Fruit fly (Drosophila melanogaster) whole organism, embryonic: ENCODE data around the gene spz3.

Experiments
- Adf1 ChIP-seq: fragments of 200-800 bp; sonication (Bioruptor generic); IDR thresholded peaks from 2 replicates; pipeline ENCODE4 v1.3.6; 2022; ENCODE audit warnings: missing biosample characterization, missing genetic modification characterization
- C15 ChIP-seq: fragments of 200-800 bp; sonication (Bioruptor generic); IDR thresholded peaks from 3 replicates; pipeline ENCODE4 v1.3.6; 2022; ENCODE audit warnings: missing biosample characterization, missing genetic modification characterization
- CG1233 ChIP-seq: fragments of 200-800 bp; sonication (Bioruptor generic); optimal IDR thresholded peaks from 4 replicates; lab custom pipeline; 2018; ENCODE audit warnings: missing biosample characterization, mild to moderate bottlenecking, missing genetic modification characterization
- CG12659 ChIP-seq: fragments of 200-800 bp; sonication (Bioruptor generic); optimal IDR thresholded peaks from 3 replicates; lab custom pipeline; 2017; ENCODE audit warnings: mild to moderate bottlenecking, missing biosample characterization, missing genetic modification reagents, missing genetic modification characterization
- CG12942 ChIP-seq: fragments of 200-800 bp; sonication (Bioruptor generic); optimal IDR thresholded peaks from 3 replicates; lab custom pipeline; 2016; ENCODE audit warnings: missing biosample characterization, missing genetic modification characterization
- CG15011 ChIP-seq: fragments of 200-800 bp; sonication (Bioruptor generic); optimal IDR thresholded peaks from 3 replicates; lab custom pipeline; 2018; ENCODE audit warnings: missing biosample characterization, mild to moderate bottlenecking, missing genetic modification characterization
- CG15601 ChIP-seq: fragments of 200-800 bp; sonication (Bioruptor generic); optimal IDR thresholded peaks from 3 replicates; lab custom pipeline; 2019; ENCODE audit warnings: missing biosample characterization, mild to moderate bottlenecking, missing genetic modification characterization, moderate library complexity
- CG1603 ChIP-seq: fragments of 200-800 bp; sonication (Bioruptor generic); optimal IDR thresholded peaks from 2 replicates; lab custom pipeline; 2019; ENCODE audit warnings: missing biosample characterization, mild to moderate bottlenecking, missing genetic modification characterization, moderate library complexity
- CG16815 ChIP-seq: fragments of 200-800 bp; sonication (Bioruptor generic); optimal IDR thresholded peaks from 3 replicates; lab custom pipeline; 2017; ENCODE audit warnings: missing biosample characterization, mild to moderate bottlenecking, missing genetic modification characterization
- CG17568 ChIP-seq: fragments of 200-800 bp; sonication (Bioruptor generic); optimal IDR thresholded peaks from 2 replicates; lab custom pipeline; 2018; ENCODE audit warnings: missing biosample characterization, mild to moderate bottlenecking, missing genetic modification characterization, moderate library complexity
- CG17612 ChIP-seq: fragments of 200-800 bp; sonication (Bioruptor generic); IDR thresholded peaks from 2 replicates; pipeline ENCODE4 v1.3.6; 2022; ENCODE audit warnings: missing biosample characterization, missing genetic modification characterization
- CG17912 ChIP-seq: fragments of 200-800 bp; sonication (Bioruptor generic); optimal IDR thresholded peaks from 2 replicates; lab custom pipeline; 2018; ENCODE audit warnings: missing biosample characterization, mild to moderate bottlenecking, missing genetic modification characterization
- CG18011 ChIP-seq: fragments of 200-800 bp; sonication (Bioruptor generic); optimal IDR thresholded peaks from 2 replicates; lab custom pipeline; 2017; ENCODE audit warnings: missing biosample characterization, missing genetic modification characterization, mild to moderate bottlenecking, moderate library complexity, missing genotype
- CG18619 ChIP-seq: fragments of 200-800 bp; sonication (Bioruptor generic); optimal IDR thresholded peaks from 3 replicates; lab custom pipeline; 2017; ENCODE audit warnings: missing biosample characterization, mild to moderate bottlenecking, missing genetic modification characterization
- CG2889 ChIP-seq: fragments of 200-800 bp; sonication (Bioruptor generic); IDR thresholded peaks from 3 replicates; pipeline ENCODE4 v1.3.6; 2022; ENCODE audit warnings: missing biosample characterization, missing genetic modification characterization
- CG30020 ChIP-seq: fragments of 200-800 bp; optimal IDR thresholded peaks from 2 replicates; lab custom pipeline; 2019; ENCODE audit warnings: missing biosample characterization, mild to moderate bottlenecking, missing genetic modification characterization, moderate library complexity
- CG3065 ChIP-seq: fragments of 200-800 bp; sonication (Bioruptor generic); optimal IDR thresholded peaks from 2 replicates; lab custom pipeline; 2016; ENCODE audit warnings: missing biosample characterization, missing genetic modification characterization
- CG3163 ChIP-seq: fragments of 200-800 bp; sonication (Bioruptor generic); optimal IDR thresholded peaks from 3 replicates; lab custom pipeline; 2016; ENCODE audit warnings: missing biosample characterization, missing genetic modification characterization
- CG3281 ChIP-seq: fragments of 200-800 bp; sonication (Bioruptor generic); optimal IDR thresholded peaks from 3 replicates; lab custom pipeline; 2017; ENCODE audit warnings: missing biosample characterization, mild to moderate bottlenecking, missing genetic modification characterization
- CG3847 ChIP-seq: fragments of 200-800 bp; sonication (Bioruptor generic); IDR thresholded peaks from 2 replicates; pipeline ENCODE4 v1.3.6; 2022; ENCODE audit warnings: missing biosample characterization, missing genetic modification characterization
- CG4820 ChIP-seq: fragments of 200-800 bp; sonication (Bioruptor generic); optimal IDR thresholded peaks from 3 replicates; lab custom pipeline; 2016; ENCODE audit warnings: missing biosample characterization, missing genetic modification characterization
- CG7745 ChIP-seq: fragments of 200-800 bp; sonication (Bioruptor generic); optimal IDR thresholded peaks from 2 replicates; lab custom pipeline; 2018; ENCODE audit warnings: missing biosample characterization, mild to moderate bottlenecking, missing genetic modification characterization, moderate library complexity
- CG7786 ChIP-seq: fragments of 200-800 bp; sonication (Bioruptor generic); optimal IDR thresholded peaks from 2 replicates; lab custom pipeline; 2016; ENCODE audit warnings: missing biosample characterization, missing genetic modification characterization
- CG7963 ChIP-seq: fragments of 200-800 bp; sonication (Bioruptor generic); IDR thresholded peaks from 3 replicates; pipeline ENCODE4 v1.3.6; 2022; ENCODE audit warnings: missing biosample characterization, missing genetic modification characterization; ENCODE audit not compliant: partially characterized antibody
- CG8478 ChIP-seq: fragments of >200 bp; optimal IDR thresholded peaks from 2 replicates; lab custom pipeline; 2018
- CG9609 ChIP-seq: fragments of 200-800 bp; sonication (Bioruptor generic); optimal IDR thresholded peaks from 3 replicates; lab custom pipeline; 2016; ENCODE audit warnings: missing biosample characterization, missing genetic modification characterization
- Dfd ChIP-seq, 2 experiments: fragments of >200 bp; optimal IDR thresholded peaks; 2 replicates each; lab custom pipeline; 2017; ENCODE audit warnings: missing biosample characterization in 2 of 2, missing genetic modification characterization in 2 of 2
- Eip74EF ChIP-seq, 2 experiments: fragments of 200-800 bp in 1 of 2; fragments of >200 bp in 1 of 2; sonication (Bioruptor generic) in 1 of 2; optimal IDR thresholded peaks; 2 replicates each; lab custom pipeline; 2017 to 2019; ENCODE audit warnings: missing biosample characterization in 2 of 2, missing genetic modification characterization in 2 of 2, mild to moderate bottlenecking in 1 of 2, moderate library complexity in 1 of 2
- Gsc ChIP-seq: fragments of 200-800 bp; sonication (Bioruptor generic); IDR thresholded peaks from 2 replicates; pipeline ENCODE4 v1.3.6; 2022; ENCODE audit warnings: missing biosample characterization, missing genetic modification characterization
- Kr ChIP-seq: fragments of 200-800 bp; sonication (Bioruptor generic); optimal IDR thresholded peaks from 2 replicates; lab custom pipeline; 2017; ENCODE audit warnings: missing biosample characterization, mild to moderate bottlenecking, missing genetic modification characterization
- Usf ChIP-seq: fragments of 200-800 bp; sonication (Bioruptor generic); optimal IDR thresholded peaks from 2 replicates; lab custom pipeline; 2017; ENCODE audit warnings: missing genotype, missing biosample characterization, missing genetic modification characterization
- ara ChIP-seq: fragments of 200-800 bp; sonication (Bioruptor generic); IDR thresholded peaks from 2 replicates; pipeline ENCODE4 v1.3.6; 2022; ENCODE audit warnings: missing biosample characterization, missing genetic modification characterization
- bab2 ChIP-seq: fragments of 200-800 bp; sonication (Bioruptor generic); optimal IDR thresholded peaks from 2 replicates; lab custom pipeline; 2016; ENCODE audit warnings: missing biosample characterization, missing genetic modification characterization
- bcd ChIP-seq: fragments of 200-800 bp; sonication (Bioruptor generic); optimal IDR thresholded peaks from 2 replicates; lab custom pipeline; 2017; ENCODE audit warnings: missing biosample characterization, mild to moderate bottlenecking, missing genetic modification characterization
- cas ChIP-seq: fragments of 200-800 bp; sonication (Bioruptor generic); IDR thresholded peaks from 2 replicates; pipeline ENCODE4 v1.3.6; 2022; ENCODE audit warnings: missing biosample characterization, missing genetic modification characterization
- dan ChIP-seq: fragments of 200-800 bp; sonication (Bioruptor generic); IDR thresholded peaks from 2 replicates; pipeline ENCODE4 v1.3.6; 2022; ENCODE audit warnings: missing biosample characterization, missing genetic modification characterization
- dm ChIP-seq: fragments of 200-800 bp; sonication (Bioruptor generic); optimal IDR thresholded peaks from 3 replicates; lab custom pipeline; 2016; ENCODE audit warnings: missing biosample characterization, missing genetic modification characterization
- gce ChIP-seq: fragments of 200-800 bp; sonication (Bioruptor generic); IDR thresholded peaks from 3 replicates; pipeline ENCODE4 v1.3.6; 2022; ENCODE audit warnings: missing biosample characterization, missing genetic modification characterization
- grau ChIP-seq: fragments of 200-800 bp; optimal IDR thresholded peaks from 3 replicates; lab custom pipeline; 2019; ENCODE audit warnings: missing biosample characterization, mild to moderate bottlenecking, missing genetic modification characterization, moderate library complexity
- grn ChIP-seq: fragments of 200-800 bp; sonication (Bioruptor generic); optimal IDR thresholded peaks from 3 replicates; lab custom pipeline; 2017; ENCODE audit warnings: missing biosample characterization, missing genetic modification characterization
- gro ChIP-seq: fragments of 200-800 bp; sonication (Bioruptor generic); optimal IDR thresholded peaks from 2 replicates; lab custom pipeline; 2016; ENCODE audit warnings: missing biosample characterization, missing genetic modification characterization
- nau ChIP-seq: fragments of 200-800 bp; sonication (Bioruptor generic); optimal IDR thresholded peaks from 3 replicates; lab custom pipeline; 2017; ENCODE audit warnings: missing biosample characterization, mild to moderate bottlenecking, missing genetic modification characterization, missing genetic modification reagents
- nerfin-1 ChIP-seq: fragments of 200-800 bp; sonication (Bioruptor generic); optimal IDR thresholded peaks from 3 replicates; lab custom pipeline; 2019; ENCODE audit warnings: missing biosample characterization, mild to moderate bottlenecking, missing genetic modification characterization, moderate library complexity
- run ChIP-seq: fragments of 200-800 bp; sonication (Bioruptor generic); optimal IDR thresholded peaks from 3 replicates; lab custom pipeline; 2018; ENCODE audit warnings: missing biosample characterization, mild to moderate bottlenecking, missing genetic modification characterization
- schlank ChIP-seq: fragments of 200-800 bp; sonication (Bioruptor generic); optimal IDR thresholded peaks from 2 replicates; lab custom pipeline; 2018; ENCODE audit warnings: missing biosample characterization, mild to moderate bottlenecking, missing genetic modification characterization
- sna ChIP-seq: fragments of 200-800 bp; sonication (Bioruptor generic); IDR thresholded peaks from 2 replicates; pipeline ENCODE4 v1.3.6; 2022; ENCODE audit warnings: missing biosample characterization, missing genetic modification characterization; ENCODE audit not compliant: partially characterized antibody
- ssp ChIP-seq: fragments of 200-800 bp; sonication (Bioruptor generic); IDR thresholded peaks from 2 replicates; pipeline ENCODE4 v1.3.6; 2022; ENCODE audit warnings: missing biosample characterization, missing genetic modification characterization
- stc ChIP-seq: fragments of 200-800 bp; sonication (Bioruptor generic); IDR thresholded peaks from 2 replicates; pipeline ENCODE4 v1.3.6; 2022; ENCODE audit warnings: missing biosample characterization, missing genetic modification characterization
- tio ChIP-seq: fragments of 200-800 bp; sonication (Bioruptor generic); optimal IDR thresholded peaks from 2 replicates; lab custom pipeline; 2017; ENCODE audit warnings: missing biosample characterization, missing genetic modification characterization, inconsistent platforms
- vfl ChIP-seq: fragments of 200-800 bp; sonication (Bioruptor generic); optimal IDR thresholded peaks from 2 replicates; lab custom pipeline; 2016; ENCODE audit warnings: missing biosample characterization, missing genetic modification characterization
- zf30C ChIP-seq: fragments of 200-800 bp; sonication (Bioruptor generic); optimal IDR thresholded peaks from 3 replicates; lab custom pipeline; 2018; ENCODE audit warnings: missing biosample characterization, mild to moderate bottlenecking, missing genetic modification characterization

The spz3 gene

dm6 chr2L:7925389-7925788, 46.0 kb upstream of the spz3 start (continued):
- TF ChIP-seq ara (GFP tag; lab: Robert Waterston, UW) (peak; percentile 88), ssp (GFP tag; lab: Robert Waterston, UW) (peak; percentile 75), Dfd (GFP tag; optimal IDR thresholded peaks at IDR 0.05; lab: Kevin White, UChicago) (no peak), CG3847 (GFP tag; lab: Robert Waterston, UW) (peak; percentile 83), schlank (tag; lab: Kevin White, UChicago) (peak; percentile 55), CG17612 (GFP tag; lab: Robert Waterston, UW) (peak; percentile 70), CG1233 (GFP tag; lab: Kevin White, UChicago) (peak; percentile 83), bab2 (GFP tag; lab: Kevin White, UChicago) (peak; percentile 79), CG12942 (GFP tag; lab: Kevin White, UChicago) (peak; percentile 68), CG7786 (GFP tag; lab: Kevin White, UChicago) (peak; percentile 80), nau (GFP tag; lab: Kevin White, UChicago) (peak; percentile 83), CG7745 (no peak), Usf (GFP tag; lab: Kevin White, UChicago) (peak; percentile 36), gro (GFP tag; lab: Kevin White, UChicago) (peak; percentile 86), CG15011 (GFP tag; lab: Kevin White, UChicago) (peak; percentile 74), zf30C (GFP tag; lab: Kevin White, UChicago) (no peak), bcd (GFP tag; lab: Kevin White, UChicago) (peak; percentile 88), CG18011 (GFP tag; lab: Kevin White, UChicago) (peak; percentile 57), gce (peak; percentile 91), dm (GFP tag; lab: Kevin White, UChicago) (peak; percentile 71), CG9609 (GFP tag; lab: Kevin White, UChicago) (peak; percentile 79), nerfin-1 (tag; lab: Kevin White, UChicago) (peak; percentile 84), CG3281 (peak; percentile 82), CG8478 (lab: Kevin White, UChicago) (no peak), grn (GFP tag; lab: Kevin White, UChicago) (no peak), CG3163 (peak; percentile 73), Gsc (GFP tag; lab: Robert Waterston, UW) (peak; percentile 76), CG1603 (tag; lab: Kevin White, UChicago) (peak; percentile 86), CG18619 (GFP tag; lab: Kevin White, UChicago) (peak; percentile 80), CG17912 (peak; percentile 34), cas (GFP tag; lab: Robert Waterston, UW) (peak; percentile 76), CG7963 (GFP tag; lab: Robert Waterston, UW) (no peak), CG17568 (GFP tag; lab: Kevin White, UChicago) (peak; percentile 75), CG2889 (peak; percentile 76), CG16815 (GFP tag; lab: Kevin White, UChicago) (peak; percentile 53), Adf1 (GFP tag; lab: Robert Waterston, UW) (peak; percentile 58), CG12659 (GFP tag; lab: Kevin White, UChicago) (peak; percentile 88), stc (peak; percentile 93), vfl (GFP tag; lab: Kevin White, UChicago) (peak; percentile 70), sna (GFP tag; lab: Robert Waterston, UW) (no peak), tio (GFP tag; lab: Kevin White, UChicago) (peak; percentile 72), CG4820 (GFP tag; lab: Kevin White, UChicago) (peak; percentile 84), grau (tag; lab: Kevin White, UChicago) (peak; percentile 88), Kr (GFP tag; lab: Kevin White, UChicago) (no peak), C15 (GFP tag; lab: Robert Waterston, UW) (peak; percentile 78; the same call in 1 of the 3 replicates), Eip74EF (GFP tag; optimal IDR thresholded peaks at IDR 0.05; lab: Kevin White, UChicago) (peak in 1 of 2 experiments; percentile 81), CG30020 (tag; lab: Kevin White, UChicago) (peak; percentile 22), CG3065 (no peak), dan (peak; percentile 47; the same call in 1 of the 2 replicates), run (tag; lab: Kevin White, UChicago) (peak; percentile 79), CG15601 (tag; lab: Kevin White, UChicago) (peak; percentile 82)
